3 worm cellular contexts compared by ENCODE assay signal in genomic region chrX:7200475-7200874, ce11.
TF ChIP-seq lines count a peak whose summit lies in the region.

No protein-coding gene starts in this region.

TF ChIP-seq in whole organism, L1 larva, 84 proteins besides CTCF, POLR2A, EP300 and RAD21 (continued from another document):
- TF ChIP-seq dsc-1 (tag; optimal IDR thresholded peaks at IDR 0.05; lab: Kevin White, UChicago) (no peak), unc-98 (GFP tag; IDR thresholded peaks at IDR 0.05; lab: Robert Waterston, UW) (no peak), nhr-12 (tag; optimal IDR thresholded peaks at IDR 0.05; lab: Kevin White, UChicago) (no peak), ceh-8 (GFP tag; optimal IDR thresholded peaks at IDR 0.05; lab: Kevin White, UChicago) (no peak), lir-3 (tag; optimal IDR thresholded peaks at IDR 0.05; lab: Kevin White, UChicago; ENCODE audit: poor library complexity) (no peak), nhr-71 (tag; optimal IDR thresholded peaks at IDR 0.05; lab: Kevin White, UChicago) (peak; percentile 46)

TF ChIP-seq in whole organism, L3 larva, 47 proteins besides CTCF, POLR2A, EP300 and RAD21 (continued from another document):
- no peak for TF ChIP-seq elt-3 (tag; optimal IDR thresholded peaks at IDR 0.05; lab: Kevin White, UChicago)
- TF ChIP-seq fos-1 (tag; optimal IDR thresholded peaks at IDR 0.05; lab: Kevin White, UChicago), result no peak
- TF ChIP-seq hmg-11 (tag; optimal IDR thresholded peaks at IDR 0.05; lab: Kevin White, UChicago), result no peak
- no peak for TF ChIP-seq nhr-12 (tag; optimal IDR thresholded peaks at IDR 0.05; lab: Kevin White, UChicago)
- peak; percentile 38 for TF ChIP-seq jun-1 (tag; optimal IDR thresholded peaks at IDR 0.05; lab: Kevin White, UChicago)
- no peak for TF ChIP-seq nhr-43 (tag; optimal IDR thresholded peaks at IDR 0.05; lab: Kevin White, UChicago; ENCODE audit: poor library complexity, severe bottlenecking)
- no peak for TF ChIP-seq nhr-23 (tag; optimal IDR thresholded peaks at IDR 0.05; lab: Kevin White, UChicago)
- no peak for TF ChIP-seq daf-12 (tag; optimal IDR thresholded peaks at IDR 0.05; lab: Kevin White, UChicago)
- no peak for TF ChIP-seq ztf-11 (tag; optimal IDR thresholded peaks at IDR 0.05; lab: Kevin White, UChicago)
- TF ChIP-seq mdl-1 (tag; optimal IDR thresholded peaks at IDR 0.05; lab: Kevin White, UChicago), result no peak
TF ChIP-seq in whole organism, L3 larva: peak in this region for 5.

TF ChIP-seq in whole organism, L4 larva, 104 proteins besides CTCF, POLR2A, EP300 and RAD21 (continued from another document):
- TF ChIP-seq sdz-12 (GFP tag; optimal IDR thresholded peaks at IDR 0.05; lab: Kevin White, UChicago), result no peak
- TF ChIP-seq T26A8.4 (GFP tag; IDR thresholded peaks at IDR 0.05; lab: Robert Waterston, UW), result no peak
- TF ChIP-seq dmd-8 (GFP tag; IDR thresholded peaks at IDR 0.05; lab: Robert Waterston, UW), result no peak
- no peak for TF ChIP-seq madf-5 (GFP tag; IDR thresholded peaks at IDR 0.05; lab: Robert Waterston, UW)
- no peak for TF ChIP-seq unc-39 (tag; optimal IDR thresholded peaks at IDR 0.05; lab: Kevin White, UChicago)
- no peak for TF ChIP-seq ama-1 (optimal IDR thresholded peaks at IDR 0.05; lab: Kevin White, UChicago)
- peak; percentile 22 for TF ChIP-seq nhr-10 (tag; optimal IDR thresholded peaks at IDR 0.05; lab: Kevin White, UChicago)
- no peak for TF ChIP-seq daf-16 (GFP tag; optimal IDR thresholded peaks at IDR 0.05; lab: Kevin White, UChicago)
- peak; percentile 79 for TF ChIP-seq daf-16 (tag; optimal IDR thresholded peaks at IDR 0.05; lab: Kevin White, UChicago)
- no peak for TF ChIP-seq arid-1 (GFP tag; conservative IDR thresholded peaks at IDR 0.05; lab: Robert Waterston, UW)
- TF ChIP-seq F44E2.7 (GFP tag; IDR thresholded peaks at IDR 0.05; lab: Robert Waterston, UW), result no peak
- peak; percentile 89 for TF ChIP-seq pqm-1 (tag; optimal IDR thresholded peaks at IDR 0.05; lab: Kevin White, UChicago)
- TF ChIP-seq nhr-48 (tag; optimal IDR thresholded peaks at IDR 0.05; lab: Kevin White, UChicago), result peak; percentile 58
- no peak for TF ChIP-seq set-16 (GFP tag; IDR thresholded peaks at IDR 0.05; lab: Robert Waterston, UW)
- peak; percentile 29 for TF ChIP-seq nhr-102 (tag; optimal IDR thresholded peaks at IDR 0.05; lab: Kevin White, UChicago)
- no peak for TF ChIP-seq F26F4.8 (GFP tag; conservative IDR thresholded peaks at IDR 0.05; lab: Robert Waterston, UW)
- TF ChIP-seq pha-4 (GFP tag; IDR thresholded peaks at IDR 0.05; lab: Robert Waterston, UW), result no peak
- TF ChIP-seq pha-4 (tag; optimal IDR thresholded peaks at IDR 0.05; lab: Kevin White, UChicago), result no peak
- no peak for TF ChIP-seq ceh-44 (GFP tag; IDR thresholded peaks at IDR 0.05; lab: Robert Waterston, UW)
- no peak for TF ChIP-seq lsy-2 (tag; optimal IDR thresholded peaks at IDR 0.05; lab: Kevin White, UChicago)
- no peak for TF ChIP-seq daf-12 (tag; optimal IDR thresholded peaks at IDR 0.05; lab: Kevin White, UChicago)
- no peak for TF ChIP-seq nhr-42 (GFP tag; IDR thresholded peaks at IDR 0.05; lab: Robert Waterston, UW)
- no peak for TF ChIP-seq F49E8.2 (tag; optimal IDR thresholded peaks at IDR 0.05; lab: Kevin White, UChicago; ENCODE audit: borderline replicate concordance)
- TF ChIP-seq nhr-28 (tag; optimal IDR thresholded peaks at IDR 0.05; lab: Kevin White, UChicago), result peak; percentile 9
- TF ChIP-seq mdl-1 (tag; optimal IDR thresholded peaks at IDR 0.05; lab: Kevin White, UChicago), result no peak
- TF ChIP-seq zip-11 (GFP tag; IDR thresholded peaks at IDR 0.05; lab: Robert Waterston, UW), result no peak
- TF ChIP-seq nhr-41 (GFP tag; IDR thresholded peaks at IDR 0.05; lab: Robert Waterston, UW), result no peak
- no peak for TF ChIP-seq fkh-10 (GFP tag; optimal IDR thresholded peaks at IDR 0.05; lab: Kevin White, UChicago)
- no peak for TF ChIP-seq T20F7.1 (GFP tag; optimal IDR thresholded peaks at IDR 0.05; lab: Kevin White, UChicago)
- no peak for TF ChIP-seq duxl-1 (tag; optimal IDR thresholded peaks at IDR 0.05; lab: Kevin White, UChicago; ENCODE audit: poor library complexity)
- no peak for TF ChIP-seq lin-1 (GFP tag; IDR thresholded peaks at IDR 0.05; lab: Robert Waterston, UW)
- no peak for TF ChIP-seq egl-27 (tag; optimal IDR thresholded peaks at IDR 0.05; lab: Kevin White, UChicago)
- TF ChIP-seq ZK337.2 (GFP tag; IDR thresholded peaks at IDR 0.05; lab: Robert Waterston, UW), result no peak
- no peak for TF ChIP-seq ceh-82 (tag; optimal IDR thresholded peaks at IDR 0.05; lab: Kevin White, UChicago)
- 0 out of 2 replicates have a peak, but pooled peaks have one; percentile 32 for TF ChIP-seq zfp-3 (GFP tag; conservative IDR thresholded peaks at IDR 0.05; lab: Robert Waterston, UW)
- TF ChIP-seq gei-8 (GFP tag; optimal IDR thresholded peaks at IDR 0.05; lab: Kevin White, UChicago), result no peak
- no peak for TF ChIP-seq nhr-25 (tag; optimal IDR thresholded peaks at IDR 0.05; lab: Kevin White, UChicago; ENCODE audit: borderline replicate concordance, insufficient read depth)
- no peak for TF ChIP-seq madf-9 (GFP tag; conservative IDR thresholded peaks at IDR 0.05; lab: Robert Waterston, UW)
- no peak for TF ChIP-seq mxl-3 (GFP tag; optimal IDR thresholded peaks at IDR 0.05; lab: Kevin White, UChicago)
- no peak for TF ChIP-seq cey-2 (tag; optimal IDR thresholded peaks at IDR 0.05; lab: Kevin White, UChicago; ENCODE audit: borderline replicate concordance, insufficient read depth)
- peak; percentile 71 for TF ChIP-seq hlh-11 (tag; optimal IDR thresholded peaks at IDR 0.05; lab: Kevin White, UChicago)
- no peak for TF ChIP-seq D1046.2 (GFP tag; IDR thresholded peaks at IDR 0.05; lab: Robert Waterston, UW)
- TF ChIP-seq ces-1 (GFP tag; optimal IDR thresholded peaks at IDR 0.05; lab: Kevin White, UChicago), result no peak
- no peak for TF ChIP-seq zag-1 (tag; optimal IDR thresholded peaks at IDR 0.05; lab: Kevin White, UChicago)
- TF ChIP-seq hif-1 (tag; optimal IDR thresholded peaks at IDR 0.05; lab: Kevin White, UChicago), result no peak
- TF ChIP-seq mdt-29 (GFP tag; IDR thresholded peaks at IDR 0.05; lab: Robert Waterston, UW), result no peak
- peak; percentile 52 for TF ChIP-seq ztf-7 (tag; optimal IDR thresholded peaks at IDR 0.05; lab: Kevin White, UChicago)
- TF ChIP-seq unc-130 (GFP tag; optimal IDR thresholded peaks at IDR 0.05; lab: Kevin White, UChicago), result no peak
- no peak for TF ChIP-seq ceh-32 (tag; optimal IDR thresholded peaks at IDR 0.05; lab: Kevin White, UChicago; ENCODE audit: poor library complexity)
- peak; percentile 18 for TF ChIP-seq lin-13 (GFP tag; optimal IDR thresholded peaks at IDR 0.05; lab: Kevin White, UChicago)
- TF ChIP-seq skn-1 (tag; optimal IDR thresholded peaks at IDR 0.05; lab: Kevin White, UChicago), result no peak
- no peak for TF ChIP-seq daf-8 (GFP tag; IDR thresholded peaks at IDR 0.05; lab: Robert Waterston, UW)
- TF ChIP-seq mep-1 (tag; optimal IDR thresholded peaks at IDR 0.05; lab: Kevin White, UChicago), result peak; percentile 3
- no peak for TF ChIP-seq egl-43 (GFP tag; IDR thresholded peaks at IDR 0.05; lab: Robert Waterston, UW)
- TF ChIP-seq zfp-2 (tag; optimal IDR thresholded peaks at IDR 0.05; lab: Kevin White, UChicago), result no peak
- peak; percentile 55 for TF ChIP-seq dve-1 (tag; optimal IDR thresholded peaks at IDR 0.05; lab: Kevin White, UChicago; ENCODE audit: insufficient read depth)
- no peak for TF ChIP-seq nhr-237 (tag; optimal IDR thresholded peaks at IDR 0.05; lab: Kevin White, UChicago)
- no peak for TF ChIP-seq lim-7 (GFP tag; IDR thresholded peaks at IDR 0.05; lab: Robert Waterston, UW)
- no peak for TF ChIP-seq tag-97 (GFP tag; IDR thresholded peaks at IDR 0.05; lab: Robert Waterston, UW)
- TF ChIP-seq saeg-2 (GFP tag; IDR thresholded peaks at IDR 0.05; lab: Robert Waterston, UW), result no peak
- no peak for TF ChIP-seq lin-29 (GFP tag; IDR thresholded peaks at IDR 0.05; lab: Robert Waterston, UW)
- TF ChIP-seq nhr-77 (tag; optimal IDR thresholded peaks at IDR 0.05; lab: Kevin White, UChicago), result peak; percentile 33
- TF ChIP-seq aha-1 (tag; lab: Kevin White, UChicago), result peak; percentile 29
- TF ChIP-seq lin-38 (GFP tag; IDR thresholded peaks at IDR 0.05; lab: Robert Waterston, UW), result no peak
- no peak for TF ChIP-seq fos-1 (tag; optimal IDR thresholded peaks at IDR 0.05; lab: Kevin White, UChicago)
- TF ChIP-seq attf-4 (tag; optimal IDR thresholded peaks at IDR 0.05; lab: Kevin White, UChicago), result no peak
- no peak for TF ChIP-seq Y105C5A.15 (GFP tag; IDR thresholded peaks at IDR 0.05; lab: Robert Waterston, UW)
- no peak for TF ChIP-seq snpc-4 (tag; optimal IDR thresholded peaks at IDR 0.05; lab: Kevin White, UChicago)
- TF ChIP-seq ceh-28 (tag; optimal IDR thresholded peaks at IDR 0.05; lab: Kevin White, UChicago), result no peak
- TF ChIP-seq F37D6.2 (tag; optimal IDR thresholded peaks at IDR 0.05; lab: Kevin White, UChicago), result no peak
- TF ChIP-seq R02D3.7 (tag; optimal IDR thresholded peaks at IDR 0.05; lab: Kevin White, UChicago), result no peak
- no peak for TF ChIP-seq Y75B8A.6 (GFP tag; IDR thresholded peaks at IDR 0.05; lab: Robert Waterston, UW)
- TF ChIP-seq Y48G9A.11 (GFP tag; IDR thresholded peaks at IDR 0.05; lab: Robert Waterston, UW), result no peak
- TF ChIP-seq nhr-6 (tag; optimal IDR thresholded peaks at IDR 0.05; lab: Kevin White, UChicago), result no peak
- TF ChIP-seq snpc-1.2 (GFP tag; IDR thresholded peaks at IDR 0.05; lab: Robert Waterston, UW), result no peak
- peak; percentile 49 for TF ChIP-seq hlh-30 (tag; optimal IDR thresholded peaks at IDR 0.05; lab: Kevin White, UChicago; ENCODE audit: insufficient read depth)
- no peak for TF ChIP-seq spr-1 (tag; optimal IDR thresholded peaks at IDR 0.05; lab: Kevin White, UChicago)
- no peak for TF ChIP-seq lir-3 (tag; optimal IDR thresholded peaks at IDR 0.05; lab: Kevin White, UChicago)
- TF ChIP-seq spr-3 (GFP tag; optimal IDR thresholded peaks at IDR 0.05; lab: Kevin White, UChicago), result no peak
